Worm (Caenorhabditis elegans) whole organism, L4 larva: ENCODE data around the gene col-116.

Experiments used
- F37D6.2 ChIP-seq: sonication (generic microtip); optimal IDR thresholded peaks from 2 replicates; lab custom pipeline; 2016; ENCODE audit warnings: mild to moderate bottlenecking, missing genetic modification characterization, missing compliant biosample characterization
- F44E2.7 ChIP-seq: fragments of 200-800 bp; sonication (Bioruptor generic); IDR thresholded peaks from 2 replicates; pipeline ENCODE4 v2.1.2; 2022; ENCODE audit warnings: missing genetic modification characterization, missing compliant biosample characterization
- R02D3.7 ChIP-seq: fragments of 150-350 bp; sonication (generic microtip); optimal IDR thresholded peaks from 3 replicates; lab custom pipeline; 2014; ENCODE audit warnings: missing biosample characterization, missing genetic modification characterization
- Y48G9A.11 ChIP-seq: fragments of 200-800 bp; sonication (Bioruptor generic); IDR thresholded peaks from 2 replicates; pipeline ENCODE4 v1.3.6; 2022; ENCODE audit warnings: missing genetic modification reagents, missing genetic modification characterization, missing compliant biosample characterization
- Y75B8A.6 ChIP-seq: fragments of 200-800 bp; sonication (Bioruptor generic); IDR thresholded peaks from 2 replicates; pipeline ENCODE4 v1.3.6; 2022; ENCODE audit warnings: missing genetic modification reagents, missing genetic modification characterization, missing compliant biosample characterization
- ZK546.5 ChIP-seq, 2 experiments: sonication (generic microtip); optimal IDR thresholded peaks; 2 replicates each; lab custom pipeline; 2017; ENCODE audit warnings: missing biosample characterization in 2 of 2, missing genetic modification characterization in 2 of 2
- ceh-20 ChIP-seq: fragments of 200-800 bp; sonication (Bioruptor generic); IDR thresholded peaks from 2 replicates; pipeline ENCODE4 v1.3.6; 2022; ENCODE audit warnings: missing genetic modification reagents, missing genetic modification characterization, missing compliant biosample characterization
- ceh-28 ChIP-seq: fragments of 150-350 bp; optimal IDR thresholded peaks from 2 replicates; lab custom pipeline; 2014; ENCODE audit warnings: missing biosample characterization, missing genetic modification reagents, missing genetic modification characterization
- ceh-44 ChIP-seq: fragments of 200-800 bp; sonication (Bioruptor generic); IDR thresholded peaks from 2 replicates; pipeline ENCODE4 v1.3.6; 2022; ENCODE audit warnings: missing genetic modification reagents, missing genetic modification characterization, missing compliant biosample characterization
- cey-2 ChIP-seq: sonication (generic microtip); optimal IDR thresholded peaks from 3 replicates; lab custom pipeline; 2017; ENCODE audit warnings: missing genetic modification characterization, mild to moderate bottlenecking, missing compliant biosample characterization, antibody characterized with exemption, borderline replicate concordance; ENCODE audit not compliant: insufficient read depth
- daf-16 ChIP-seq, 3 experiments: sonication (generic microtip); optimal IDR thresholded peaks; 2 replicates each; lab custom pipeline; 2016 to 2017; ENCODE audit warnings: missing genetic modification characterization in 3 of 3, missing genetic modification reagents in 3 of 3, mild to moderate bottlenecking in 2 of 3, missing compliant biosample characterization in 2 of 3, missing biosample characterization in 1 of 3, moderate library complexity in 1 of 3
- daf-8 ChIP-seq: fragments of 200-800 bp; sonication (Bioruptor generic); IDR thresholded peaks from 2 replicates; pipeline ENCODE4 v1.3.6; 2022; ENCODE audit warnings: missing genetic modification characterization, missing compliant biosample characterization
- dmd-9 ChIP-seq: fragments of 200-800 bp; sonication (Bioruptor generic); IDR thresholded peaks from 2 replicates; pipeline ENCODE4 v1.3.6; 2022; ENCODE audit warnings: missing genetic modification reagents, missing genetic modification characterization, missing compliant biosample characterization
- dpl-1 ChIP-seq: fragments of 150-350 bp; optimal IDR thresholded peaks from 2 replicates; lab custom pipeline; 2014; ENCODE audit warnings: missing biosample characterization, missing genetic modification reagents, missing genetic modification characterization
- dve-1 ChIP-seq: sonication (generic microtip); optimal IDR thresholded peaks from 2 replicates; lab custom pipeline; 2017; ENCODE audit warnings: antibody characterized with exemption, mild to moderate bottlenecking, missing genetic modification characterization, missing compliant biosample characterization; ENCODE audit not compliant: insufficient read depth
- egl-43 ChIP-seq: fragments of 200-800 bp; sonication (Bioruptor generic); IDR thresholded peaks from 2 replicates; pipeline ENCODE4 v1.3.6; 2022; ENCODE audit warnings: missing genetic modification reagents, missing genetic modification characterization, missing compliant biosample characterization
- fkh-10 ChIP-seq: fragments of 150-350 bp; optimal IDR thresholded peaks from 2 replicates; lab custom pipeline; 2014; ENCODE audit warnings: missing biosample characterization, missing genetic modification reagents, missing genetic modification characterization
- lsy-2 ChIP-seq, 2 experiments: fragments of 150-350 bp in 1 of 2; sonication (generic microtip) in 1 of 2; optimal IDR thresholded peaks; 2 replicates each; lab custom pipeline; 2014 to 2017; ENCODE audit warnings: missing biosample characterization in 2 of 2, missing genetic modification characterization in 2 of 2
- madf-9 ChIP-seq: fragments of 200-800 bp; sonication (Bioruptor generic); conservative IDR thresholded peaks from 2 replicates; pipeline ENCODE4 v1.3.6; 2022; ENCODE audit warnings: missing genetic modification reagents, missing genetic modification characterization, missing compliant biosample characterization
- mdt-29 ChIP-seq: fragments of 200-800 bp; sonication (Bioruptor generic); IDR thresholded peaks from 2 replicates; pipeline ENCODE4 v1.3.6; 2022; ENCODE audit warnings: missing genetic modification reagents, missing genetic modification characterization, missing compliant biosample characterization
- mep-1 ChIP-seq: fragments of 150-350 bp; sonication (generic microtip); optimal IDR thresholded peaks from 3 replicates; lab custom pipeline; 2014; ENCODE audit warnings: missing biosample characterization, missing genetic modification characterization
- mes-2 ChIP-seq: sonication (generic microtip); optimal IDR thresholded peaks from 2 replicates; lab custom pipeline; 2016; ENCODE audit warnings: missing genotype, mild to moderate bottlenecking, missing genetic modification characterization, missing compliant biosample characterization; ENCODE audit not compliant: poor library complexity, severe bottlenecking
- mxl-2 ChIP-seq: fragments of 200-800 bp; sonication (Bioruptor generic); conservative IDR thresholded peaks from 2 replicates; pipeline ENCODE4 v1.3.6; 2022; ENCODE audit warnings: missing genetic modification reagents, missing genetic modification characterization, missing compliant biosample characterization
- nhr-102 ChIP-seq: sonication (generic microtip); optimal IDR thresholded peaks from 2 replicates; lab custom pipeline; 2016; ENCODE audit warnings: mild to moderate bottlenecking, missing genetic modification characterization, moderate library complexity, missing compliant biosample characterization
- nhr-111 ChIP-seq: fragments of 200-800 bp; sonication (Bioruptor generic); optimal IDR thresholded peaks from 2 replicates; lab custom pipeline; 2018; ENCODE audit warnings: mild to moderate bottlenecking, missing genetic modification characterization, missing compliant biosample characterization
- nhr-25 ChIP-seq: sonication (generic microtip); optimal IDR thresholded peaks from 2 replicates; lab custom pipeline; 2017; ENCODE audit warnings: missing genetic modification characterization, mild to moderate bottlenecking, missing compliant biosample characterization, antibody characterized with exemption, moderate library complexity, borderline replicate concordance; ENCODE audit not compliant: insufficient read depth
- nhr-28 ChIP-seq: fragments of 150-350 bp; optimal IDR thresholded peaks from 2 replicates; lab custom pipeline; 2014; ENCODE audit warnings: missing biosample characterization, missing genetic modification characterization
- nhr-41 ChIP-seq: fragments of 200-800 bp; sonication (Bioruptor generic); IDR thresholded peaks from 2 replicates; pipeline ENCODE4 v1.3.6; 2022; ENCODE audit warnings: missing genetic modification reagents, missing genetic modification characterization, missing compliant biosample characterization
- nhr-42 ChIP-seq: fragments of 200-800 bp; sonication (Bioruptor generic); IDR thresholded peaks from 2 replicates; pipeline ENCODE4 v1.3.6; 2022; ENCODE audit warnings: missing genetic modification characterization, missing compliant biosample characterization
- nhr-48 ChIP-seq: sonication (generic microtip); optimal IDR thresholded peaks from 2 replicates; lab custom pipeline; 2016; ENCODE audit warnings: mild to moderate bottlenecking, missing genetic modification characterization, missing compliant biosample characterization
- nhr-76 ChIP-seq: fragments of 150-350 bp; optimal IDR thresholded peaks from 2 replicates; lab custom pipeline; 2014; ENCODE audit warnings: missing biosample characterization, missing genetic modification characterization
- pha-4 ChIP-seq, 2 experiments: fragments of 150-350 bp in 1 of 2; fragments of 200-800 bp in 1 of 2; sonication (Bioruptor generic) in 1 of 2; IDR thresholded peaks in 1 of 2; optimal IDR thresholded peaks in 1 of 2; 2 replicates each; pipeline versions ENCODE4 v1.3.6 to Lab custom; 2014 to 2022; ENCODE audit warnings: missing genetic modification characterization in 2 of 2, missing genetic modification reagents in 2 of 2, missing biosample characterization in 1 of 2, missing compliant biosample characterization in 1 of 2
- skn-1 ChIP-seq: fragments of 150-350 bp; optimal IDR thresholded peaks from 2 replicates; lab custom pipeline; 2014; ENCODE audit warnings: missing biosample characterization, missing genetic modification characterization
- snpc-4 ChIP-seq: fragments of 150-350 bp; optimal IDR thresholded peaks from 2 replicates; lab custom pipeline; 2014; ENCODE audit warnings: missing biosample characterization, missing genetic modification characterization
- spr-3 ChIP-seq: fragments of 200-800 bp; sonication (Bioruptor generic); optimal IDR thresholded peaks from 2 replicates; lab custom pipeline; 2018; ENCODE audit warnings: mild to moderate bottlenecking, missing genetic modification characterization, missing compliant biosample characterization
- unc-62 ChIP-seq, 3 experiments: fragments of 150-350 bp in 1 of 3; sonication (generic microtip); optimal IDR thresholded peaks in 2 of 3; peaks in 1 of 3; 1 replicate in 1 of 3; 2 replicates in 2 of 3; lab custom pipeline; 2014 to 2017; ENCODE audit warnings: missing biosample characterization in 3 of 3, missing genetic modification characterization in 3 of 3, missing genetic modification reagents in 3 of 3, missing genotype in 1 of 3
- zag-1 ChIP-seq: fragments of 150-350 bp; optimal IDR thresholded peaks from 2 replicates; lab custom pipeline; 2014; ENCODE audit warnings: missing biosample characterization, missing genetic modification characterization
- zip-2 ChIP-seq: fragments of 150-350 bp; optimal IDR thresholded peaks from 2 replicates; lab custom pipeline; 2014; ENCODE audit warnings: missing biosample characterization, missing genetic modification characterization

Gene col-116

DNA sequence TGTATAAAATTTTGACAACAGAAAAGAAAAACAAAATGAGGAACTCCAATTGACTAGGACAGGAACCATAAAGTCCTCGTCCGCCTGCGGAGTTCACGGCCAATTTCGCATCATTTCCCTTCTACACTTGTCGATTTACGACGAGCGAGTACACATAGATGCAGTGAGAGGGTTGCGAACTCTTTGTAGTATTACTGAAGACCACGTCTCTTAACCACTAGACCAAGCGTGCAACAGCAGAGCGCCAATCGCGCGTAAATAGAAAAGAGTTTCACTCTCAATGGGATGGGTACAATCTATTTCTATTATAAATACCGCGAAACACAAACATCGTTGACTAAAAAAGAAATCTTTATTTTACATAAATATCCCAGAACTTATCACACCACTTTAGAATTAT, 19.7 kb downstream of the col-116 start (continued):
- TF ChIP-seq ceh-20 (GFP tag; lab: Robert Waterston, UW) (peak; percentile 57; the same call in 1 of the 2 replicates), mdt-29 (GFP tag; lab: Robert Waterston, UW) (peak; percentile 83), cey-2 (tag; lab: Kevin White, UChicago) (no peak), zag-1 (tag; lab: Kevin White, UChicago) (no peak), Y75B8A.6 (GFP tag; lab: Robert Waterston, UW) (0 out of 2 replicates have a peak, but pooled peaks have one; percentile 73), dmd-9 (GFP tag; lab: Robert Waterston, UW) (peak; percentile 68; the same call in 1 of the 2 replicates), egl-43 (GFP tag; lab: Robert Waterston, UW) (peak; percentile 84), snpc-4 (no peak), mes-2 (tag; lab: Kevin White, UChicago) (peak; percentile 89), F44E2.7 (GFP tag; lab: Robert Waterston, UW) (no peak), madf-9 (GFP tag; lab: Robert Waterston, UW) (0 out of 2 replicates have a peak, but pooled peaks have one; percentile 53), nhr-111 (GFP tag; lab: Kevin White, UChicago) (no peak), ZK546.5 (tag; optimal IDR thresholded peaks at IDR 0.05; lab: Kevin White, UChicago) (no peak), nhr-76 (tag; lab: Kevin White, UChicago) (no peak), ceh-28 (no peak), ceh-44 (GFP tag; lab: Robert Waterston, UW) (0 out of 2 replicates have a peak, but pooled peaks have one; percentile 47), mep-1 (peak; percentile 87)
- TF ChIP-seq, all 104 proteins: peak for 68

DNA sequence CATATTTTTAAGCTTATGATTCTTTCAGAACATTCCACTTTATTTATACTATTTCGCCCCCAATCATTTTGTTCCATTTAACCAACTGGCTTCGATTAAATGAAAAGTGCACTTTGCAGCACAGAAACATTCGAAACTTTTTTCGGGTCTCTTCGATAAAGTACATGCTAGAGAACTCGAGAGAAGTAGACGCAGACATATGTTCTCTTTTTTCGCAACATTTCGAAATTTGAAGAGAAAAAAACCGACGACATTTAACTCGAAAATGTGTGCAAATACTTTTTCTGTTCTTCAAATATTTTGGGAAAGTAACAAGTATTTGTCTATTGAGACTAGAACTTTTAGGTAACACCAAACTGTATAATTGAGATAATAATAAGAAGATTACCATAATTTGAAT, 21.2 kb downstream of the col-116 start:
- TF ChIP-seq fkh-10 (GFP tag; lab: Kevin White, UChicago) (no peak), spr-3 (GFP tag; lab: Kevin White, UChicago) (no peak), nhr-102 (tag; lab: Kevin White, UChicago) (no peak), lsy-2 (tag; optimal IDR thresholded peaks at IDR 0.05; lab: Kevin White, UChicago) (peak in 1 of 2 experiments; percentile 19), nhr-42 (GFP tag; lab: Robert Waterston, UW) (no peak), R02D3.7 (tag; lab: Kevin White, UChicago) (no peak), unc-62 (GFP tag; optimal IDR thresholded peaks at IDR 0.05 in 1 of 2; lab: Kevin White, UChicago) (no peak), unc-62 (tag; optimal IDR thresholded peaks at IDR 0.05; lab: Kevin White, UChicago) (no peak), mes-2 (tag; lab: Kevin White, UChicago) (peak; percentile 12), pha-4 (GFP tag; IDR thresholded peaks at IDR 0.05; lab: Robert Waterston, UW) (no peak), pha-4 (tag; optimal IDR thresholded peaks at IDR 0.05; lab: Kevin White, UChicago) (no peak), skn-1 (tag; lab: Kevin White, UChicago) (no peak), nhr-48 (no peak), mxl-2 (GFP tag; lab: Robert Waterston, UW) (no peak), Y48G9A.11 (GFP tag; lab: Robert Waterston, UW) (no peak), daf-8 (no peak), dve-1 (tag; lab: Kevin White, UChicago) (peak; percentile 3), nhr-41 (GFP tag; lab: Robert Waterston, UW) (no peak), ZK546.5 (tag; optimal IDR thresholded peaks at IDR 0.05; lab: Kevin White, UChicago) (no peak), F37D6.2 (no peak), nhr-25 (tag; lab: Kevin White, UChicago) (no peak), dpl-1 (no peak), zag-1 (tag; lab: Kevin White, UChicago) (no peak), daf-16 (GFP tag; optimal IDR thresholded peaks at IDR 0.05; lab: Kevin White, UChicago) (peak in 1 of 2 experiments; percentile 3), daf-16 (tag; optimal IDR thresholded peaks at IDR 0.05; lab: Kevin White, UChicago) (no peak), nhr-28 (no peak), zip-2 (tag; lab: Kevin White, UChicago) (no peak)
- TF ChIP-seq, all 104 proteins: peak for 4
